Fruit fly (Drosophila melanogaster) whole organism, embryonic: ENCODE measurements around the gene RpL24-like.

Experiments
- BtbVII ChIP-seq: fragments of 200-800 bp; sonication (Bioruptor generic); optimal IDR thresholded peaks from 3 replicates; lab custom pipeline; 2017; ENCODE audit warnings: missing biosample characterization, mild to moderate bottlenecking, missing genetic modification characterization
- CG10979 ChIP-seq: fragments of 200-800 bp; sonication (Bioruptor generic); optimal IDR thresholded peaks from 2 replicates; lab custom pipeline; 2018; ENCODE audit warnings: missing biosample characterization, mild to moderate bottlenecking, missing genetic modification characterization, moderate library complexity
- CG13296 ChIP-seq: fragments of 200-800 bp; sonication (Bioruptor generic); optimal IDR thresholded peaks from 3 replicates; lab custom pipeline; 2018; ENCODE audit warnings: missing biosample characterization, mild to moderate bottlenecking, missing genetic modification characterization
- CG13894 ChIP-seq: fragments of 200-800 bp; sonication (Bioruptor generic); optimal IDR thresholded peaks from 3 replicates; lab custom pipeline; 2018; ENCODE audit warnings: missing biosample characterization, mild to moderate bottlenecking, missing genetic modification characterization, moderate library complexity
- CG15696 ChIP-seq: fragments of 200-800 bp; sonication (Bioruptor generic); optimal IDR thresholded peaks from 2 replicates; lab custom pipeline; 2019; ENCODE audit warnings: missing biosample characterization, mild to moderate bottlenecking, missing genetic modification characterization, moderate library complexity
- CG1602 ChIP-seq: fragments of 200-800 bp; sonication (Bioruptor generic); optimal IDR thresholded peaks from 3 replicates; lab custom pipeline; 2016; ENCODE audit warnings: missing biosample characterization, missing genetic modification characterization
- CG17328 ChIP-seq: fragments of 200-800 bp; sonication (Bioruptor generic); IDR thresholded peaks from 2 replicates; pipeline ENCODE4 v1.3.6; 2022; ENCODE audit warnings: missing biosample characterization, missing genetic modification characterization
- CG17359 ChIP-seq: fragments of 200-800 bp; sonication (Bioruptor generic); optimal IDR thresholded peaks from 3 replicates; lab custom pipeline; 2018; ENCODE audit warnings: missing biosample characterization, mild to moderate bottlenecking, missing genetic modification characterization, moderate library complexity
- CG2678 ChIP-seq: fragments of 200-800 bp; sonication (Bioruptor generic); optimal IDR thresholded peaks from 3 replicates; lab custom pipeline; 2019; ENCODE audit warnings: missing biosample characterization, mild to moderate bottlenecking, missing genetic modification characterization, moderate library complexity
- CG2889 ChIP-seq: fragments of 200-800 bp; sonication (Bioruptor generic); IDR thresholded peaks from 3 replicates; pipeline ENCODE4 v1.3.6; 2022; ENCODE audit warnings: missing biosample characterization, missing genetic modification characterization
- CG33557 ChIP-seq: fragments of 200-800 bp; sonication (Bioruptor generic); optimal IDR thresholded peaks from 2 replicates; lab custom pipeline; 2019; ENCODE audit warnings: missing biosample characterization, mild to moderate bottlenecking, missing genetic modification characterization, moderate library complexity
- CG42726 ChIP-seq: fragments of 200-800 bp; sonication (Bioruptor generic); IDR thresholded peaks from 2 replicates; pipeline ENCODE4 v1.3.6; 2022; ENCODE audit warnings: missing biosample characterization, missing genetic modification characterization; ENCODE audit not compliant: partially characterized antibody
- CG43689 ChIP-seq: fragments of 200-800 bp; sonication (Bioruptor generic); IDR thresholded peaks from 2 replicates; pipeline ENCODE4 v1.3.6; 2022; ENCODE audit warnings: missing biosample characterization, missing genetic modification characterization
- CG4617 ChIP-seq: fragments of 200-800 bp; sonication (Bioruptor generic); optimal IDR thresholded peaks from 3 replicates; lab custom pipeline; 2016; ENCODE audit warnings: missing biosample characterization, missing genetic modification characterization, borderline replicate concordance
- CG7928 ChIP-seq: fragments of 200-800 bp; sonication (Bioruptor generic); optimal IDR thresholded peaks from 2 replicates; lab custom pipeline; 2017; ENCODE audit warnings: missing biosample characterization, mild to moderate bottlenecking, missing genetic modification characterization
- CG8359 ChIP-seq: fragments of 200-800 bp; sonication (Bioruptor generic); optimal IDR thresholded peaks from 2 replicates; lab custom pipeline; 2017; ENCODE audit warnings: missing biosample characterization, mild to moderate bottlenecking, missing genetic modification characterization, borderline replicate concordance
- CG8924 ChIP-seq: fragments of 200-800 bp; optimal IDR thresholded peaks from 3 replicates; lab custom pipeline; 2019; ENCODE audit warnings: missing biosample characterization, mild to moderate bottlenecking, missing genetic modification characterization, moderate library complexity
- CG9727 ChIP-seq: fragments of 200-800 bp; sonication (Bioruptor generic); optimal IDR thresholded peaks from 3 replicates; lab custom pipeline; 2017; ENCODE audit warnings: missing biosample characterization, mild to moderate bottlenecking, missing genetic modification characterization
- Dip3 ChIP-seq: fragments of 200-800 bp; sonication (Bioruptor generic); optimal IDR thresholded peaks from 3 replicates; lab custom pipeline; 2016; ENCODE audit warnings: missing biosample characterization, missing genetic modification characterization
- Dref ChIP-seq: fragments of 200-800 bp; sonication (Bioruptor generic); IDR thresholded peaks from 2 replicates; pipeline ENCODE4 v1.3.6; 2022; ENCODE audit warnings: missing biosample characterization, missing genetic modification characterization
- Fer3 ChIP-seq: fragments of 200-800 bp; sonication (Bioruptor generic); optimal IDR thresholded peaks from 2 replicates; lab custom pipeline; 2018; ENCODE audit warnings: missing biosample characterization, mild to moderate bottlenecking, missing genetic modification characterization, moderate library complexity
- Gug ChIP-seq: fragments of 200-800 bp; sonication (Bioruptor generic); IDR thresholded peaks from 4 replicates; pipeline ENCODE4 v1.3.6; 2022; ENCODE audit warnings: missing biosample characterization, missing genetic modification characterization
- HLH3B ChIP-seq: fragments of 200-800 bp; sonication (Bioruptor generic); IDR thresholded peaks from 2 replicates; pipeline ENCODE4 v1.3.6; 2022; ENCODE audit warnings: missing biosample characterization, missing genetic modification characterization
- Hand ChIP-seq: fragments of 200-800 bp; sonication (Bioruptor generic); optimal IDR thresholded peaks from 2 replicates; lab custom pipeline; 2017; ENCODE audit warnings: mild to moderate bottlenecking, missing biosample characterization, missing genetic modification reagents, missing genetic modification characterization
- Kr ChIP-seq: fragments of 200-800 bp; sonication (Bioruptor generic); optimal IDR thresholded peaks from 2 replicates; lab custom pipeline; 2017; ENCODE audit warnings: missing biosample characterization, mild to moderate bottlenecking, missing genetic modification characterization
- Myb ChIP-seq: fragments of 200-800 bp; sonication (Bioruptor generic); optimal IDR thresholded peaks from 2 replicates; lab custom pipeline; 2016; ENCODE audit warnings: missing biosample characterization, missing genetic modification characterization
- Oaz ChIP-seq: fragments of 200-800 bp; sonication (Bioruptor generic); IDR thresholded peaks from 2 replicates; pipeline ENCODE4 v1.3.6; 2022; ENCODE audit warnings: missing biosample characterization, missing genetic modification characterization
- PHDP ChIP-seq: fragments of 200-800 bp; sonication (Bioruptor generic); optimal IDR thresholded peaks from 3 replicates; lab custom pipeline; 2018; ENCODE audit warnings: missing biosample characterization, mild to moderate bottlenecking, missing genetic modification characterization, moderate library complexity
- Ptx1 ChIP-seq: fragments of 200-800 bp; sonication (Bioruptor generic); IDR thresholded peaks from 2 replicates; pipeline ENCODE4 v1.3.6; 2022; ENCODE audit warnings: missing biosample characterization, missing genetic modification characterization
- Ssrp ChIP-seq: fragments of 200-800 bp; sonication (Bioruptor generic); optimal IDR thresholded peaks from 2 replicates; lab custom pipeline; 2018; ENCODE audit warnings: missing biosample characterization, mild to moderate bottlenecking, missing genetic modification characterization, moderate library complexity
- TFAM ChIP-seq: fragments of 200-800 bp; sonication (Bioruptor generic); optimal IDR thresholded peaks from 2 replicates; lab custom pipeline; 2017; ENCODE audit warnings: missing biosample characterization, missing genetic modification characterization, inconsistent platforms
- amos ChIP-seq: fragments of 200-800 bp; sonication (Bioruptor generic); IDR thresholded peaks from 2 replicates; pipeline ENCODE4 v1.3.6; 2022; ENCODE audit warnings: missing biosample characterization, missing genetic modification characterization; ENCODE audit not compliant: partially characterized antibody
- bab2 ChIP-seq: fragments of 200-800 bp; sonication (Bioruptor generic); optimal IDR thresholded peaks from 2 replicates; lab custom pipeline; 2016; ENCODE audit warnings: missing biosample characterization, missing genetic modification characterization
- fd102C ChIP-seq: fragments of 200-800 bp; sonication (Bioruptor generic); optimal IDR thresholded peaks from 2 replicates; lab custom pipeline; 2018; ENCODE audit warnings: missing biosample characterization, mild to moderate bottlenecking, missing genetic modification characterization, moderate library complexity
- fd96Cb ChIP-seq: fragments of 200-800 bp; sonication (Bioruptor generic); optimal IDR thresholded peaks from 2 replicates; lab custom pipeline; 2018; ENCODE audit warnings: missing biosample characterization, mild to moderate bottlenecking, missing genetic modification characterization, moderate library complexity
- fu2 ChIP-seq: fragments of 200-800 bp; sonication (Bioruptor generic); optimal IDR thresholded peaks from 2 replicates; lab custom pipeline; 2016; ENCODE audit warnings: missing biosample characterization, missing genetic modification characterization
- gce ChIP-seq: fragments of 200-800 bp; sonication (Bioruptor generic); IDR thresholded peaks from 3 replicates; pipeline ENCODE4 v1.3.6; 2022; ENCODE audit warnings: missing biosample characterization, missing genetic modification characterization
- gfzf ChIP-seq: fragments of 200-800 bp; sonication (Bioruptor generic); optimal IDR thresholded peaks from 2 replicates; lab custom pipeline; 2016; ENCODE audit warnings: missing biosample characterization, mild to moderate bottlenecking, missing genetic modification characterization, moderate library complexity
- gsb ChIP-seq: fragments of 200-800 bp; sonication (Bioruptor generic); IDR thresholded peaks from 2 replicates; pipeline ENCODE4 v1.3.6; 2022; ENCODE audit warnings: missing biosample characterization, missing genetic modification characterization
- gt ChIP-seq: fragments of 200-800 bp; sonication (Bioruptor generic); IDR thresholded peaks from 2 replicates; pipeline ENCODE4 v1.3.6; 2022; ENCODE audit warnings: missing biosample characterization, missing genetic modification characterization
- knrl ChIP-seq: fragments of 200-800 bp; sonication (Bioruptor generic); IDR thresholded peaks from 3 replicates; pipeline ENCODE4 v1.3.6; 2022; ENCODE audit warnings: missing biosample characterization, missing genetic modification characterization; ENCODE audit not compliant: partially characterized antibody
- lbe ChIP-seq: fragments of 200-800 bp; sonication (Bioruptor generic); optimal IDR thresholded peaks from 2 replicates; lab custom pipeline; 2016; ENCODE audit warnings: missing biosample characterization, mild to moderate bottlenecking, missing genetic modification characterization
- mld ChIP-seq: fragments of 200-800 bp; sonication (Bioruptor generic); IDR thresholded peaks from 3 replicates; pipeline ENCODE4 v1.3.6; 2022; ENCODE audit warnings: missing biosample characterization, missing genetic modification characterization; ENCODE audit not compliant: partially characterized antibody
- pfk ChIP-seq: fragments of 200-800 bp; sonication (Bioruptor generic); optimal IDR thresholded peaks from 2 replicates; lab custom pipeline; 2018; ENCODE audit warnings: missing biosample characterization, mild to moderate bottlenecking, missing genetic modification characterization, moderate library complexity
- rib ChIP-seq: fragments of 200-800 bp; sonication (Bioruptor generic); IDR thresholded peaks from 2 replicates; pipeline ENCODE4 v1.3.6; 2022; ENCODE audit warnings: missing biosample characterization, missing genetic modification characterization
- row ChIP-seq: fragments of 200-800 bp; sonication (Bioruptor generic); IDR thresholded peaks from 3 replicates; pipeline ENCODE4 v1.3.6; 2022; ENCODE audit warnings: missing biosample characterization, missing genetic modification characterization
- scrt ChIP-seq: fragments of 200-800 bp; sonication (Bioruptor generic); optimal IDR thresholded peaks from 2 replicates; lab custom pipeline; 2018; ENCODE audit warnings: missing biosample characterization, mild to moderate bottlenecking, missing genetic modification characterization, moderate library complexity
- sug ChIP-seq: fragments of 200-800 bp; optimal IDR thresholded peaks from 2 replicates; lab custom pipeline; 2019; ENCODE audit warnings: missing biosample characterization, mild to moderate bottlenecking, missing genetic modification characterization, moderate library complexity
- tx ChIP-seq: fragments of 200-800 bp; sonication (Bioruptor generic); optimal IDR thresholded peaks from 2 replicates; lab custom pipeline; 2016; ENCODE audit warnings: missing biosample characterization, missing genetic modification characterization
- wor ChIP-seq: fragments of 200-800 bp; sonication (Bioruptor generic); IDR thresholded peaks from 2 replicates; pipeline ENCODE4 v1.3.6; 2022; ENCODE audit warnings: missing biosample characterization, missing genetic modification characterization

RpL24-like gene

DNA sequence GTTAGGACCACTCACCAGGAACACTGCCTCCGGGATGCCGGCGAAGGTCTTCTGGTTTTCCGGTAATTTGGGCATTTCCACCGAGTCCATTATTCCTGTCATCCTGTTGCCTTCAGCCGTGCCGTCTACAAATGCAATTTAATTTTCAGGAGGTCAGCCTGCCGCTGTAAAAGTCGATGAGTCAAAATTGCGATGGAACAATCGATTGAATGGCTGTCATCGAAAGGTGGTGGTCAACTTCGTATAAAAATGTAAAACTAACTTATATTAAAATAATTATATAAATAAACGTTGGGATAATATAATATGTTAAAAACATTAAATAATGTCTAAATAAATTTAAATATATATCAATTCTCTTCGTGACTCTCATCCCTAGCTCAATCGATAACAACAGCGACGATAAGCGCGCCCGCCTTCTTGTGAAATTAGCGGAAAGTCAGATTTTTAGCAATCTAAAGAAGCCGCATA, 21.7 kb downstream of the RpL24-like start, which contains the start of the genes mgr and Irbp (continued):
- TF ChIP-seq fd102C (peak; percentile 84), Dip3 (GFP tag; lab: Kevin White, UChicago) (peak; percentile 44), scrt (GFP tag; lab: Kevin White, UChicago) (peak; percentile 73), CG8924 (tag; lab: Kevin White, UChicago) (peak; percentile 94), Ptx1 (GFP tag; lab: Robert Waterston, UW) (peak; percentile 96), CG4617 (peak; percentile 47), CG15696 (tag; lab: Kevin White, UChicago) (peak; percentile 95), CG7928 (GFP tag; lab: Kevin White, UChicago) (peak; percentile 71), rib (peak; percentile 94), CG1602 (peak; percentile 88), CG17359 (tag; lab: Kevin White, UChicago) (no peak), tx (GFP tag; lab: Kevin White, UChicago) (peak; percentile 4), CG43689 (GFP tag; lab: Robert Waterston, UW) (peak; percentile 78), knrl (peak; percentile 91), bab2 (GFP tag; lab: Kevin White, UChicago) (peak; percentile 55), sug (tag; lab: Kevin White, UChicago) (no peak), Ssrp (peak; percentile 93), CG13894 (tag; lab: Kevin White, UChicago) (no peak), HLH3B (peak; percentile 95), pfk (no peak), amos (GFP tag; lab: Robert Waterston, UW) (peak; percentile 74), CG9727 (peak; percentile 94), Hand (GFP tag; lab: Kevin White, UChicago) (peak; percentile 61), Gug (GFP tag; lab: Robert Waterston, UW) (peak; percentile 78), CG2678 (tag; lab: Kevin White, UChicago) (no peak), gsb (GFP tag; lab: Robert Waterston, UW) (peak; percentile 89), gce (peak; percentile 88), CG33557 (GFP tag; lab: Kevin White, UChicago) (peak; percentile 91), BtbVII (GFP tag; lab: Kevin White, UChicago) (peak; percentile 82), Myb (no peak), PHDP (tag; lab: Kevin White, UChicago) (peak; percentile 94), CG8359 (GFP tag; lab: Kevin White, UChicago) (peak; percentile 75), fu2 (GFP tag; lab: Kevin White, UChicago) (peak; percentile 50), Fer3 (peak; percentile 93), row (GFP tag; lab: Robert Waterston, UW) (peak; percentile 97), mld (peak; percentile 14; the same call in 1 of the 3 replicates), CG2889 (GFP tag; lab: Robert Waterston, UW) (peak; percentile 78; the same call in 2 of the 3 replicates), fd96Cb (peak; percentile 90), gt (GFP tag; lab: Robert Waterston, UW) (peak; percentile 73), CG13296 (GFP tag; lab: Kevin White, UChicago) (peak; percentile 86), lbe (GFP tag; lab: Kevin White, UChicago) (no peak), CG17328 (GFP tag; lab: Robert Waterston, UW) (peak; percentile 95), Kr (GFP tag; lab: Kevin White, UChicago) (no peak), CG10979 (tag; lab: Kevin White, UChicago) (peak; percentile 92), gfzf (GFP tag; lab: Kevin White, UChicago) (no peak), Dref (GFP tag; lab: Robert Waterston, UW) (peak; percentile 77), wor (GFP tag; lab: Robert Waterston, UW) (peak; percentile 89), TFAM (GFP tag; lab: Kevin White, UChicago) (peak; percentile 3), CG42726 (no peak), Oaz (GFP tag; lab: Robert Waterston, UW) (peak; percentile 91)
